Fruit fly (Drosophila melanogaster): ENCODE measurements around the gene CG9399.

CG9399 gene

dm6 chr3R:9551013-9551658, 22.9 kb downstream of the CG9399 start (continued):
- TF ChIP-seq da (GFP tag; optimal IDR thresholded peaks at IDR 0.05) = no peak
- TF ChIP-seq Sox100B (GFP tag; optimal IDR thresholded peaks at IDR 0.05) = no peak
- no peak for TF ChIP-seq PHDP (tag; optimal IDR thresholded peaks at IDR 0.05)
- no peak for TF ChIP-seq Atf-2 (GFP tag; optimal IDR thresholded peaks at IDR 0.05)
- TF ChIP-seq Hmr (GFP tag; optimal IDR thresholded peaks at IDR 0.05) = peak; percentile 77
- no peak for TF ChIP-seq dimm (GFP tag; IDR thresholded peaks at IDR 0.05)
- no peak for TF ChIP-seq BEAF-32 (GFP tag; optimal IDR thresholded peaks at IDR 0.05)
- TF ChIP-seq CG7372 (GFP tag; IDR thresholded peaks at IDR 0.05) = no peak
- TF ChIP-seq HmgD (GFP tag; optimal IDR thresholded peaks at IDR 0.05) = peak; percentile 83
- peak; percentile 52 for TF ChIP-seq CG6254 (GFP tag; optimal IDR thresholded peaks at IDR 0.05)
- peak; percentile 44 for TF ChIP-seq schlank (tag; optimal IDR thresholded peaks at IDR 0.05)
- no peak for TF ChIP-seq E2f1 (GFP tag; IDR thresholded peaks at IDR 0.05)
- TF ChIP-seq Antp (GFP tag; optimal IDR thresholded peaks at IDR 0.05) = peak; percentile 13
- TF ChIP-seq fd64A (GFP tag; optimal IDR thresholded peaks at IDR 0.05) = peak; percentile 65
- no peak for TF ChIP-seq fru (optimal IDR thresholded peaks at IDR 0.05)
- TF ChIP-seq Max (GFP tag; optimal IDR thresholded peaks at IDR 0.05) = no peak
- TF ChIP-seq tgo (GFP tag; IDR thresholded peaks at IDR 0.05) = no peak
- TF ChIP-seq chinmo (GFP tag; IDR thresholded peaks at IDR 0.05; ENCODE audit: partially characterized antibody) = no peak
- TF ChIP-seq CG11723 (GFP tag; optimal IDR thresholded peaks at IDR 0.05) = peak; percentile 32
- TF ChIP-seq CG1233 (GFP tag; optimal IDR thresholded peaks at IDR 0.05) = peak; percentile 54
- TF ChIP-seq CG3838 (GFP tag; optimal IDR thresholded peaks at IDR 0.05) = no peak
- TF ChIP-seq fd96Cb (tag; optimal IDR thresholded peaks at IDR 0.05) = no peak
- no peak for TF ChIP-seq CG9215 (GFP tag; IDR thresholded peaks at IDR 0.05)
- no peak for TF ChIP-seq sisA (GFP tag; IDR thresholded peaks at IDR 0.05)
- TF ChIP-seq ewg (GFP tag; optimal IDR thresholded peaks at IDR 0.05) = peak; percentile 11
- no peak for TF ChIP-seq CG30020 (tag; optimal IDR thresholded peaks at IDR 0.05)
- no peak for TF ChIP-seq CG9876 (GFP tag; optimal IDR thresholded peaks at IDR 0.05)
- TF ChIP-seq dmrt11E (tag; optimal IDR thresholded peaks at IDR 0.05) = no peak
- peak; percentile 16 for TF ChIP-seq zfh2 (GFP tag; optimal IDR thresholded peaks at IDR 0.05)
- no peak for TF ChIP-seq Nf-YB (GFP tag; optimal IDR thresholded peaks at IDR 0.05)
- TF ChIP-seq caup (GFP tag; optimal IDR thresholded peaks at IDR 0.05; ENCODE audit: severe bottlenecking) = peak; percentile 87
- TF ChIP-seq maf-S (GFP tag; optimal IDR thresholded peaks at IDR 0.05) = peak; percentile 37
- TF ChIP-seq CG10209 (GFP tag; optimal IDR thresholded peaks at IDR 0.05) = no peak
- no peak for TF ChIP-seq wor (GFP tag; IDR thresholded peaks at IDR 0.05)
- peak; percentile 52 for TF ChIP-seq Jarid2 (GFP tag; optimal IDR thresholded peaks at IDR 0.05)
- TF ChIP-seq CG10147 (GFP tag; optimal IDR thresholded peaks at IDR 0.05) = no peak
- no peak for TF ChIP-seq ttk (GFP tag; IDR thresholded peaks at IDR 0.05)
- no peak for TF ChIP-seq crc (GFP tag; optimal IDR thresholded peaks at IDR 0.05)
- TF ChIP-seq CG5245 (GFP tag; optimal IDR thresholded peaks at IDR 0.05) = no peak
- peak; percentile 26 for TF ChIP-seq CG17186 (GFP tag; optimal IDR thresholded peaks at IDR 0.05)
- TF ChIP-seq CG7928 (GFP tag; optimal IDR thresholded peaks at IDR 0.05) = peak; percentile 60
- no peak for TF ChIP-seq CG32772 (GFP tag; IDR thresholded peaks at IDR 0.05)
- no peak for TF ChIP-seq B-H1 (GFP tag; IDR thresholded peaks at IDR 0.05)
- peak; percentile 23 for TF ChIP-seq CG33213 (GFP tag; optimal IDR thresholded peaks at IDR 0.05)
- TF ChIP-seq CG12769 (tag; optimal IDR thresholded peaks at IDR 0.05) = peak; percentile 80
- no peak for TF ChIP-seq Rfx (GFP tag; IDR thresholded peaks at IDR 0.05)
- peak; percentile 32 for TF ChIP-seq disco-r (GFP tag; optimal IDR thresholded peaks at IDR 0.05)
- peak; percentile 16 for TF ChIP-seq unpg (GFP tag; optimal IDR thresholded peaks at IDR 0.05)
- no peak for TF ChIP-seq CG16779 (GFP tag; IDR thresholded peaks at IDR 0.05)
- no peak for TF ChIP-seq eyg (GFP tag; optimal IDR thresholded peaks at IDR 0.05)
- no peak for TF ChIP-seq sima (GFP tag; optimal IDR thresholded peaks at IDR 0.05)

Measured in whole organism, embryonic.